Worm (Caenorhabditis elegans) whole organism, young adult: Measurements from ENCODE around the gene F13E6.2.

ENCODE experiments used
- B0019.2 ChIP-seq: fragments of 200-800 bp; sonication (Bioruptor generic); conservative IDR thresholded peaks from 2 replicates; pipeline ENCODE4 v1.3.6; 2022; ENCODE audit warnings: missing genetic modification reagents, missing genetic modification characterization, missing compliant biosample characterization
- B0035.1 ChIP-seq: sonication (generic microtip); optimal IDR thresholded peaks from 2 replicates; lab custom pipeline; 2016; ENCODE audit warnings: missing genetic modification characterization, mild to moderate bottlenecking, missing compliant biosample characterization, missing genotype, missing genetic modification reagents
- C06A6.2 ChIP-seq: fragments of 200-800 bp; sonication (Bioruptor generic); conservative IDR thresholded peaks from 2 replicates; pipeline ENCODE4 v1.3.6; 2022; ENCODE audit warnings: missing genetic modification characterization, missing compliant biosample characterization
- C17E4.6 ChIP-seq: fragments of 200-800 bp; sonication (Bioruptor generic); IDR thresholded peaks from 2 replicates; pipeline ENCODE4 v1.3.6; 2022; ENCODE audit warnings: missing genetic modification reagents, missing genetic modification characterization, missing compliant biosample characterization
- F22D6.2 ChIP-seq: sonication (generic microtip); optimal IDR thresholded peaks from 2 replicates; lab custom pipeline; 2016; ENCODE audit warnings: mild to moderate bottlenecking, missing genetic modification characterization, missing compliant biosample characterization
- F37B4.10 ChIP-seq: fragments of 200-800 bp; sonication (Bioruptor generic); IDR thresholded peaks from 2 replicates; pipeline ENCODE4 v1.3.6; 2022; ENCODE audit warnings: missing genetic modification characterization, missing compliant biosample characterization
- F52B5.7 ChIP-seq: sonication (generic microtip); optimal IDR thresholded peaks from 2 replicates; lab custom pipeline; 2016; ENCODE audit warnings: mild to moderate bottlenecking, missing genetic modification characterization, missing compliant biosample characterization
- T07F8.4 ChIP-seq: sonication (generic microtip); optimal IDR thresholded peaks from 2 replicates; lab custom pipeline; 2016; ENCODE audit warnings: mild to moderate bottlenecking, missing genetic modification characterization, moderate library complexity, missing compliant biosample characterization
- Y53G8AR.9 ChIP-seq: fragments of 200-800 bp; sonication (Bioruptor generic); conservative IDR thresholded peaks from 2 replicates; pipeline ENCODE4 v1.3.6; 2022; ENCODE audit warnings: missing genetic modification reagents, missing genetic modification characterization, missing compliant biosample characterization
- Y56A3A.18 ChIP-seq: fragments of 200-800 bp; sonication (Bioruptor generic); IDR thresholded peaks from 2 replicates; pipeline ENCODE4 v1.3.6; 2022; ENCODE audit warnings: missing genetic modification reagents, missing genetic modification characterization, missing compliant biosample characterization
- ZK185.1 ChIP-seq: sonication (generic microtip); optimal IDR thresholded peaks from 2 replicates; lab custom pipeline; 2016; ENCODE audit warnings: mild to moderate bottlenecking, missing genetic modification characterization, missing compliant biosample characterization; ENCODE audit not compliant: poor library complexity, severe bottlenecking
- akir-1 ChIP-seq: fragments of 200-800 bp; sonication (Bioruptor generic); optimal IDR thresholded peaks from 2 replicates; lab custom pipeline; 2018; ENCODE audit warnings: mild to moderate bottlenecking, missing genetic modification characterization, moderate library complexity, missing compliant biosample characterization
- attf-3 ChIP-seq: fragments of 200-800 bp; sonication (Bioruptor generic); conservative IDR thresholded peaks from 2 replicates; pipeline ENCODE4 v1.3.6; 2022; ENCODE audit warnings: missing genetic modification reagents, missing genetic modification characterization, missing compliant biosample characterization
- attf-6 ChIP-seq: fragments of 200-800 bp; sonication (Bioruptor generic); IDR thresholded peaks from 2 replicates; pipeline ENCODE4 v1.3.6; 2022; ENCODE audit warnings: missing genetic modification reagents, missing genetic modification characterization, missing compliant biosample characterization
- cebp-1 ChIP-seq, 2 experiments: fragments of 200-800 bp in 1 of 2; sonication (Bioruptor generic) in 1 of 2; sonication (generic microtip) in 1 of 2; IDR thresholded peaks in 1 of 2; optimal IDR thresholded peaks in 1 of 2; 2 replicates each; pipeline versions ENCODE4 v1.3.6 to Lab custom; 2017 to 2022; ENCODE audit warnings: missing compliant biosample characterization in 2 of 2, missing genetic modification characterization in 2 of 2, mild to moderate bottlenecking in 1 of 2, missing genetic modification reagents in 1 of 2, moderate library complexity in 1 of 2
- ceh-100 ChIP-seq: fragments of 200-800 bp; sonication (Bioruptor generic); IDR thresholded peaks from 2 replicates; pipeline ENCODE4 v1.3.6; 2022; ENCODE audit warnings: missing genetic modification reagents, missing genetic modification characterization, missing compliant biosample characterization
- ceh-27 ChIP-seq: fragments of 200-800 bp; sonication (Bioruptor generic); optimal IDR thresholded peaks from 2 replicates; lab custom pipeline; 2018; ENCODE audit warnings: mild to moderate bottlenecking, missing genetic modification characterization, moderate library complexity, missing compliant biosample characterization
- ceh-58 ChIP-seq: fragments of 200-800 bp; sonication (Bioruptor generic); IDR thresholded peaks from 2 replicates; pipeline ENCODE4 v1.3.6; 2022; ENCODE audit warnings: missing genetic modification characterization, missing compliant biosample characterization
- ceh-91 ChIP-seq: fragments of 200-800 bp; sonication (Bioruptor generic); IDR thresholded peaks from 2 replicates; pipeline ENCODE4 v1.3.6; 2022; ENCODE audit warnings: missing genetic modification reagents, missing genetic modification characterization, missing compliant biosample characterization
- dpff-1 ChIP-seq: sonication (generic microtip); optimal IDR thresholded peaks from 2 replicates; lab custom pipeline; 2017; ENCODE audit warnings: mild to moderate bottlenecking, missing genetic modification characterization, missing compliant biosample characterization
- dpl-1 ChIP-seq: fragments of 150-350 bp; optimal IDR thresholded peaks from 2 replicates; lab custom pipeline; 2014; ENCODE audit warnings: missing biosample characterization, missing genetic modification reagents, missing genetic modification characterization
- ekl-4 ChIP-seq: fragments of 200-800 bp; sonication (Bioruptor generic); IDR thresholded peaks from 2 replicates; pipeline ENCODE4 v1.3.6; 2022; ENCODE audit warnings: missing genetic modification reagents, missing genetic modification characterization, missing compliant biosample characterization
- him-1 ChIP-seq: sonication (generic microtip); optimal IDR thresholded peaks from 2 replicates; lab custom pipeline; 2016; ENCODE audit warnings: missing genotype, missing genetic modification reagents, missing genetic modification characterization, missing compliant biosample characterization
- hmg-1.2 ChIP-seq: fragments of 200-800 bp; sonication (Bioruptor generic); IDR thresholded peaks from 2 replicates; pipeline ENCODE4 v1.3.6; 2022; ENCODE audit warnings: missing genetic modification reagents, missing genetic modification characterization, missing compliant biosample characterization
- hmg-20 ChIP-seq: fragments of 200-800 bp; sonication (Bioruptor generic); IDR thresholded peaks from 2 replicates; pipeline ENCODE4 v1.3.6; 2022; ENCODE audit warnings: missing genetic modification reagents, missing genetic modification characterization, missing compliant biosample characterization
- lag-1 ChIP-seq: fragments of 200-800 bp; sonication (Bioruptor generic); IDR thresholded peaks from 2 replicates; pipeline ENCODE4 v1.3.6; 2022; ENCODE audit warnings: missing genetic modification reagents, missing genetic modification characterization, missing compliant biosample characterization
- let-607 ChIP-seq, 2 experiments: fragments of 200-800 bp in 1 of 2; sonication (Bioruptor generic) in 1 of 2; sonication (generic microtip) in 1 of 2; optimal IDR thresholded peaks; 2 replicates each; lab custom pipeline; 2016 to 2018; ENCODE audit warnings: mild to moderate bottlenecking in 2 of 2, missing compliant biosample characterization in 2 of 2, missing genetic modification characterization in 2 of 2, moderate library complexity in 2 of 2, missing genotype in 1 of 2
- lin-26 ChIP-seq: fragments of 200-800 bp; sonication (Bioruptor generic); IDR thresholded peaks from 2 replicates; pipeline ENCODE4 v1.3.6; 2022; ENCODE audit warnings: missing genetic modification reagents, missing genetic modification characterization, missing compliant biosample characterization
- lsl-1 ChIP-seq: fragments of 200-800 bp; sonication (Bioruptor generic); optimal IDR thresholded peaks from 2 replicates; lab custom pipeline; 2018; ENCODE audit warnings: mild to moderate bottlenecking, missing genetic modification characterization, moderate library complexity, missing compliant biosample characterization
- madf-10 ChIP-seq: sonication (generic microtip); optimal IDR thresholded peaks from 2 replicates; lab custom pipeline; 2016; ENCODE audit warnings: mild to moderate bottlenecking, missing genetic modification characterization, missing compliant biosample characterization
- nfya-1 ChIP-seq: sonication (generic microtip); optimal IDR thresholded peaks from 2 replicates; lab custom pipeline; 2017; ENCODE audit warnings: antibody characterized with exemption, missing compliant biosample characterization, missing genetic modification characterization, borderline replicate concordance; ENCODE audit not compliant: insufficient read depth
- nfyb-1 ChIP-seq: fragments of 200-800 bp; sonication (Bioruptor generic); IDR thresholded peaks from 2 replicates; pipeline ENCODE4 v1.3.6; 2022; ENCODE audit warnings: missing genetic modification reagents, missing genetic modification characterization, missing compliant biosample characterization
- nhr-120 ChIP-seq: fragments of 200-800 bp; sonication (Bioruptor generic); IDR thresholded peaks from 2 replicates; pipeline ENCODE4 v1.3.6; 2022; ENCODE audit warnings: missing genetic modification characterization, missing compliant biosample characterization
- nhr-179 ChIP-seq: sonication (generic microtip); optimal IDR thresholded peaks from 2 replicates; lab custom pipeline; 2016; ENCODE audit warnings: mild to moderate bottlenecking, missing genetic modification characterization, missing compliant biosample characterization
- nhr-80 ChIP-seq: sonication (generic microtip); optimal IDR thresholded peaks from 2 replicates; lab custom pipeline; 2016; ENCODE audit warnings: missing genetic modification characterization, missing compliant biosample characterization
- pbrm-1 ChIP-seq: fragments of 200-800 bp; sonication (Bioruptor generic); IDR thresholded peaks from 2 replicates; pipeline ENCODE4 v1.3.6; 2022; ENCODE audit warnings: missing genetic modification reagents, missing genetic modification characterization, missing compliant biosample characterization
- pha-4 ChIP-seq: fragments of 150-350 bp; sonication (generic microtip); optimal IDR thresholded peaks from 2 replicates; lab custom pipeline; 2014; ENCODE audit warnings: missing biosample characterization, missing genetic modification reagents, missing genetic modification characterization
- rec-8 ChIP-seq, 2 experiments: sonication (generic microtip); optimal IDR thresholded peaks; 2 replicates each; lab custom pipeline; 2016; ENCODE audit warnings: mild to moderate bottlenecking in 2 of 2, missing genetic modification characterization in 2 of 2, missing genetic modification reagents in 2 of 2, missing genotype in 2 of 2, missing biosample characterization in 1 of 2, missing compliant biosample characterization in 1 of 2, moderate library complexity in 1 of 2
- repo-1 ChIP-seq: sonication (generic microtip); optimal IDR thresholded peaks from 2 replicates; lab custom pipeline; 2017; ENCODE audit warnings: mild to moderate bottlenecking, missing genetic modification characterization, missing compliant biosample characterization
- rpc-1 ChIP-seq, 2 experiments: fragments of 150-350 bp in 1 of 2; sonication (generic microtip) in 1 of 2; optimal IDR thresholded peaks; 2 replicates each; lab custom pipeline; 2014 to 2018; ENCODE audit warnings: missing biosample characterization in 1 of 2, missing genetic modification characterization in 1 of 2, missing genetic modification reagents in 1 of 2, missing genotype in 1 of 2
- snpc-1.1 ChIP-seq: sonication (generic microtip); optimal IDR thresholded peaks from 2 replicates; lab custom pipeline; 2017; ENCODE audit warnings: missing genetic modification characterization, mild to moderate bottlenecking, missing compliant biosample characterization, antibody characterized with exemption, moderate library complexity, missing genotype, missing genetic modification reagents; ENCODE audit not compliant: insufficient read depth
- snpc-3.4 ChIP-seq: sonication (generic microtip); optimal IDR thresholded peaks from 2 replicates; lab custom pipeline; 2017; ENCODE audit warnings: missing genetic modification characterization, mild to moderate bottlenecking, missing compliant biosample characterization, antibody characterized with exemption, moderate library complexity, missing genotype, missing genetic modification reagents
- tbp1 ChIP-seq: fragments of 200-800 bp; sonication (Bioruptor generic); optimal IDR thresholded peaks from 2 replicates; lab custom pipeline; 2018; ENCODE audit warnings: mild to moderate bottlenecking, missing genetic modification characterization, missing compliant biosample characterization
- unc-130 ChIP-seq: sonication (generic microtip); optimal IDR thresholded peaks from 2 replicates; lab custom pipeline; 2016; ENCODE audit warnings: missing genetic modification reagents, missing genetic modification characterization, missing compliant biosample characterization
- unc-62 ChIP-seq: fragments of 150-350 bp; optimal IDR thresholded peaks from 2 replicates; lab custom pipeline; 2014; ENCODE audit warnings: missing biosample characterization, missing genetic modification reagents, missing genetic modification characterization
- ztf-25 ChIP-seq: fragments of 200-800 bp; sonication (Bioruptor generic); IDR thresholded peaks from 2 replicates; pipeline ENCODE4 v1.3.6; 2022; ENCODE audit warnings: missing genetic modification reagents, missing genetic modification characterization, missing compliant biosample characterization
- ztf-6 ChIP-seq: fragments of 200-800 bp; sonication (Bioruptor generic); IDR thresholded peaks from 2 replicates; pipeline ENCODE4 v1.3.6; 2022; ENCODE audit warnings: missing genetic modification reagents, missing genetic modification characterization, missing compliant biosample characterization

Gene F13E6.2

DNA sequence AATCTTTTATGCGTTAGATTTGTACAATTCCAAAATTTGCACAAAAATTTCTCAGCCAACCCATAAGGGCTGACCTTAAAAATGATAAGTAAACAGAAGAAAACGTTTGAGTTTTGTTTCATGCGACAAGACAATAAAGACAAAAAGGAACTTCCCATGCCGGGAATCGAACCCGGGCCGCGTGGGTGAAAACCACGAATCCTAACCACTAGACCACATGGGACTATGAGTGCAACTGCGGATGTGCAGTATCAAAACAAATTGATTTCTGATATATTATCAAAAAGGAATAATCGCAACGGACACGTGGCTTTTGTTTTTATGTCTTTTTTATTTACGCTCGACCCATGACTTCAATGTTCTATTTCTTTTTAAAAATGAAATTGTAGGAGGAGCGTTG lies 7.2 kb downstream of the F13E6.2 start (continued):
- TF ChIP-seq hmg-1.2 (GFP tag; lab: Robert Waterston, UW): peak; percentile 55
- TF ChIP-seq pbrm-1 (GFP tag; lab: Robert Waterston, UW): peak; percentile 73
- no peak for TF ChIP-seq pha-4 (tag; lab: Kevin White, UChicago)
- peak; percentile 90 for TF ChIP-seq lin-26 (GFP tag; lab: Robert Waterston, UW)
- TF ChIP-seq unc-130 (GFP tag; lab: Kevin White, UChicago): no peak
- 0 out of 2 replicates have a peak, but pooled peaks have one; percentile 29 for TF ChIP-seq hmg-20
- no peak for TF ChIP-seq ceh-58 (GFP tag; lab: Robert Waterston, UW)
- TF ChIP-seq nhr-120 (GFP tag; lab: Robert Waterston, UW): no peak
- TF ChIP-seq F37B4.10 (GFP tag; lab: Robert Waterston, UW): no peak
- peak; percentile 57; the same call in 1 of the 2 replicates for TF ChIP-seq Y53G8AR.9
- TF ChIP-seq let-607 (tag; optimal IDR thresholded peaks at IDR 0.05; lab: Kevin White, UChicago): peak in 1 of 2 experiments; percentile 29
- TF ChIP-seq B0035.1: no peak
- peak; percentile 69 for TF ChIP-seq rpc-1 (optimal IDR thresholded peaks at IDR 0.05; lab: Kevin White, UChicago)
- TF ChIP-seq rpc-1 (tag; optimal IDR thresholded peaks at IDR 0.05; lab: Kevin White, UChicago): peak; percentile 74
- 0 out of 2 replicates have a peak, but pooled peaks have one; percentile 21 for TF ChIP-seq C06A6.2 (GFP tag; lab: Robert Waterston, UW)
- peak; percentile 2 for TF ChIP-seq nhr-80 (tag; lab: Kevin White, UChicago)
- no peak for TF ChIP-seq ceh-91 (GFP tag; lab: Robert Waterston, UW)
- TF ChIP-seq him-1: no peak
- peak; percentile 68 for TF ChIP-seq Y56A3A.18 (GFP tag; lab: Robert Waterston, UW)
- TF ChIP-seq nfyb-1 (GFP tag; lab: Robert Waterston, UW): peak; percentile 71
- no peak for TF ChIP-seq lag-1 (GFP tag; lab: Robert Waterston, UW)
- no peak for TF ChIP-seq T07F8.4
- TF ChIP-seq attf-3 (GFP tag; lab: Robert Waterston, UW): no peak
- peak in 1 of 2 experiments; percentile 73 for TF ChIP-seq rec-8 (tag; optimal IDR thresholded peaks at IDR 0.05; lab: Kevin White, UChicago)
- TF ChIP-seq F52B5.7 (tag; lab: Kevin White, UChicago): no peak
- no peak for TF ChIP-seq nfya-1
- TF ChIP-seq unc-62 (GFP tag; lab: Kevin White, UChicago): no peak
- TF ChIP-seq ceh-100 (GFP tag; lab: Robert Waterston, UW): peak; percentile 36
- no peak for TF ChIP-seq ztf-6 (GFP tag; lab: Robert Waterston, UW)
- no peak for TF ChIP-seq F22D6.2 (tag; lab: Kevin White, UChicago)
- TF ChIP-seq repo-1 (tag; lab: Kevin White, UChicago): no peak
- TF ChIP-seq B0019.2 (GFP tag; lab: Robert Waterston, UW): 0 out of 2 replicates have a peak, but pooled peaks have one; percentile 22
- no peak for TF ChIP-seq madf-10 (tag; lab: Kevin White, UChicago)
- TF ChIP-seq ZK185.1 (tag; lab: Kevin White, UChicago): no peak
- peak; percentile 88 for TF ChIP-seq tbp1
- peak; percentile 8 for TF ChIP-seq lsl-1
- TF ChIP-seq dpl-1 (GFP tag; lab: Kevin White, UChicago): no peak
- TF ChIP-seq dpff-1: no peak
- no peak for TF ChIP-seq snpc-3.4
- no peak for TF ChIP-seq snpc-1.1
- no peak for TF ChIP-seq nhr-179 (tag; lab: Kevin White, UChicago)
- TF ChIP-seq ztf-25 (GFP tag; lab: Robert Waterston, UW): peak; percentile 74; the same call in 1 of the 2 replicates
- TF ChIP-seq akir-1: no peak
- no peak for TF ChIP-seq C17E4.6 (GFP tag; lab: Robert Waterston, UW)
- no peak for TF ChIP-seq cebp-1 (GFP tag; IDR thresholded peaks at IDR 0.05; lab: Robert Waterston, UW)
- TF ChIP-seq cebp-1 (tag; optimal IDR thresholded peaks at IDR 0.05; lab: Kevin White, UChicago): peak; percentile 34
- TF ChIP-seq attf-6 (GFP tag; lab: Robert Waterston, UW): peak; percentile 73; the same call in 1 of the 2 replicates
- peak; percentile 29 for TF ChIP-seq ceh-27 (GFP tag; lab: Kevin White, UChicago)
- TF ChIP-seq ekl-4: peak; percentile 64
